Fruit fly (Drosophila melanogaster) whole organism, adult: Measurements from ENCODE around the gene Cht7.

Experiments
- CG11617 ChIP-seq: fragments of 200-800 bp; sonication (Bioruptor generic); optimal IDR thresholded peaks from 2 replicates; lab custom pipeline; 2017; ENCODE audit warnings: mild to moderate bottlenecking, missing biosample characterization, missing genetic modification reagents, missing genetic modification characterization
- CG12768 ChIP-seq: fragments of 200-800 bp; sonication (Bioruptor generic); optimal IDR thresholded peaks from 2 replicates; lab custom pipeline; 2017; ENCODE audit warnings: missing biosample characterization, missing genetic modification characterization, mild to moderate bottlenecking, moderate library complexity, missing genetic modification reagents
- CG14711 ChIP-seq: fragments of 200-800 bp; sonication (Bioruptor generic); optimal IDR thresholded peaks from 2 replicates; lab custom pipeline; 2018; ENCODE audit warnings: missing biosample characterization, mild to moderate bottlenecking, missing genetic modification characterization, moderate library complexity
- CG1620 ChIP-seq: fragments of 200-800 bp; sonication (Bioruptor generic); optimal IDR thresholded peaks from 2 replicates; lab custom pipeline; 2016; ENCODE audit warnings: missing biosample characterization, missing genetic modification characterization
- CG33017 ChIP-seq: fragments of 200-800 bp; sonication (Bioruptor generic); optimal IDR thresholded peaks from 2 replicates; lab custom pipeline; 2018; ENCODE audit warnings: missing biosample characterization, mild to moderate bottlenecking, missing genetic modification characterization, moderate library complexity
- CG5204 ChIP-seq: fragments of 200-800 bp; sonication (Bioruptor generic); optimal IDR thresholded peaks from 2 replicates; lab custom pipeline; 2016; ENCODE audit warnings: missing biosample characterization, missing genetic modification characterization
- CG7045 ChIP-seq: fragments of 200-800 bp; sonication (Bioruptor generic); optimal IDR thresholded peaks from 2 replicates; lab custom pipeline; 2017; ENCODE audit warnings: missing biosample characterization, mild to moderate bottlenecking, missing genetic modification characterization
- CG7101 ChIP-seq: fragments of 200-800 bp; sonication (Bioruptor generic); optimal IDR thresholded peaks from 2 replicates; lab custom pipeline; 2018; ENCODE audit warnings: missing biosample characterization, mild to moderate bottlenecking, missing genetic modification characterization, moderate library complexity
- Clk ChIP-seq: fragments of 200-800 bp; sonication (Bioruptor generic); optimal IDR thresholded peaks from 2 replicates; lab custom pipeline; 2017; ENCODE audit warnings: missing biosample characterization, missing genetic modification characterization
- Crg-1 ChIP-seq: fragments of 200-800 bp; sonication (Bioruptor generic); optimal IDR thresholded peaks from 2 replicates; lab custom pipeline; 2016; ENCODE audit warnings: missing biosample characterization, missing genetic modification characterization
- Hr96 ChIP-seq: fragments of 200-800 bp; sonication (Bioruptor generic); optimal IDR thresholded peaks from 2 replicates; lab custom pipeline; 2016; ENCODE audit warnings: missing biosample characterization, missing genetic modification characterization
- Mnt ChIP-seq: fragments of 200-800 bp; sonication (Bioruptor generic); optimal IDR thresholded peaks from 2 replicates; lab custom pipeline; 2016; ENCODE audit warnings: missing biosample characterization, mild to moderate bottlenecking, missing genetic modification characterization
- bab1 ChIP-seq: fragments of 200-800 bp; sonication (Bioruptor generic); optimal IDR thresholded peaks from 3 replicates; lab custom pipeline; 2019; ENCODE audit warnings: missing biosample characterization, mild to moderate bottlenecking, missing genetic modification characterization, moderate library complexity
- cic ChIP-seq: fragments of 200-800 bp; sonication (Bioruptor generic); optimal IDR thresholded peaks from 2 replicates; lab custom pipeline; 2017; ENCODE audit warnings: missing biosample characterization, mild to moderate bottlenecking, missing genetic modification characterization, moderate library complexity
- cnc ChIP-seq, 2 experiments: fragments of >200 bp; optimal IDR thresholded peaks; 2 replicates each; lab custom pipeline; 2017
- kay ChIP-seq: fragments of 200-800 bp; sonication (Bioruptor generic); peaks from one replicate; lab custom pipeline; 2016; ENCODE audit warnings: missing biosample characterization, missing genetic modification characterization, borderline replicate concordance
- ovo ChIP-seq: fragments of 200-800 bp; sonication (Bioruptor generic); optimal IDR thresholded peaks from 2 replicates; lab custom pipeline; 2016; ENCODE audit warnings: missing biosample characterization, missing genetic modification characterization
- pad ChIP-seq: fragments of 200-800 bp; sonication (Bioruptor generic); optimal IDR thresholded peaks from 3 replicates; lab custom pipeline; 2017; ENCODE audit warnings: missing biosample characterization, missing genetic modification characterization, mild to moderate bottlenecking, moderate library complexity, missing genetic modification reagents
- tj ChIP-seq: fragments of 200-800 bp; sonication (Bioruptor generic); optimal IDR thresholded peaks from 3 replicates; lab custom pipeline; 2017; ENCODE audit warnings: missing biosample characterization, mild to moderate bottlenecking, missing genetic modification characterization, moderate library complexity
- toe ChIP-seq: fragments of 200-800 bp; sonication (Bioruptor generic); optimal IDR thresholded peaks from 2 replicates; lab custom pipeline; 2016; ENCODE audit warnings: missing biosample characterization, missing genetic modification characterization

The Cht7 gene

dm6 chr3L:3143383-3143962, 36.7 kb upstream of the Cht7 start, which contains the start of the genes CG11537 and Alg2:
Gene CG11537 (minus strand): TSS chr3L:3143457.
Gene Alg2 (plus strand): TSS chr3L:3143808.
- TF ChIP-seq pad (GFP tag; lab: Kevin White, UChicago) (no peak), CG33017 (tag; lab: Kevin White, UChicago) (no peak), bab1 (GFP tag; lab: Kevin White, UChicago) (peak; percentile 55), CG12768 (peak; percentile 54), CG5204 (GFP tag; lab: Kevin White, UChicago) (no peak), CG14711 (peak; percentile 98), Mnt (peak; percentile 57), CG1620 (GFP tag; lab: Kevin White, UChicago) (peak; percentile 27), CG7101 (tag; lab: Kevin White, UChicago) (peak; percentile 12), toe (GFP tag; lab: Kevin White, UChicago) (no peak), cnc (optimal IDR thresholded peaks at IDR 0.05; lab: Kevin White, UChicago) (no peak), Hr96 (no peak), cic (no peak), Crg-1 (GFP tag; lab: Kevin White, UChicago) (no peak), Clk (no peak), ovo (GFP tag; lab: Kevin White, UChicago) (no peak), CG7045 (GFP tag; lab: Kevin White, UChicago) (peak; percentile 21), tj (GFP tag; lab: Kevin White, UChicago) (peak; percentile 59), CG11617 (peak; percentile 10), kay (GFP tag; lab: Kevin White, UChicago) (no peak)

dm6 chr3L:3142516-3143382, 36.0 kb upstream of the Cht7 start:
- TF ChIP-seq CG14711 (no peak), Mnt (peak; percentile 52), cnc (optimal IDR thresholded peaks at IDR 0.05; lab: Kevin White, UChicago) (peak in 1 of 2 experiments; percentile 8), CG1620 (GFP tag; lab: Kevin White, UChicago) (no peak), CG11617 (no peak), ovo (GFP tag; lab: Kevin White, UChicago) (peak; percentile 29), CG12768 (no peak)

- TF ChIP-seq Hr96 (no peak), cic (no peak), CG7045 (GFP tag; lab: Kevin White, UChicago) (no peak), kay (GFP tag; lab: Kevin White, UChicago) (no peak)
Measured at dm6 chr3L:3141411-3141810, 34.7 kb upstream of the Cht7 start.

- no peak for TF ChIP-seq kay (GFP tag; lab: Kevin White, UChicago)
- peak; percentile 8 for TF ChIP-seq tj (GFP tag; lab: Kevin White, UChicago)
- no peak for TF ChIP-seq bab1 (GFP tag; lab: Kevin White, UChicago)
- no peak for TF ChIP-seq CG14711
- peak; percentile 9 for TF ChIP-seq cic
- TF ChIP-seq Crg-1 (GFP tag; lab: Kevin White, UChicago) = no peak
- TF ChIP-seq CG5204 (GFP tag; lab: Kevin White, UChicago) = no peak
- TF ChIP-seq CG12768 = peak; percentile 16
- TF ChIP-seq cnc (optimal IDR thresholded peaks at IDR 0.05; lab: Kevin White, UChicago) = no peak
- no peak for TF ChIP-seq ovo (GFP tag; lab: Kevin White, UChicago)
Measured at dm6 chr3L:3134064-3134545, 27.3 kb upstream of the Cht7 start.

- TF ChIP-seq cic (no peak), toe (GFP tag; lab: Kevin White, UChicago) (peak; percentile 35), kay (GFP tag; lab: Kevin White, UChicago) (peak; percentile 42), Clk (no peak), Crg-1 (GFP tag; lab: Kevin White, UChicago) (peak; percentile 63), pad (GFP tag; lab: Kevin White, UChicago) (peak; percentile 46), CG7045 (GFP tag; lab: Kevin White, UChicago) (no peak), Hr96 (peak; percentile 12), bab1 (GFP tag; lab: Kevin White, UChicago) (peak; percentile 91), cnc (optimal IDR thresholded peaks at IDR 0.05; lab: Kevin White, UChicago) (no peak), CG11617 (peak; percentile 69), CG14711 (peak; percentile 41), tj (GFP tag; lab: Kevin White, UChicago) (no peak), Mnt (peak; percentile 73), CG5204 (GFP tag; lab: Kevin White, UChicago) (no peak), CG1620 (GFP tag; lab: Kevin White, UChicago) (peak; percentile 54), CG33017 (tag; lab: Kevin White, UChicago) (peak; percentile 38), ovo (GFP tag; lab: Kevin White, UChicago) (peak; percentile 82), CG7101 (tag; lab: Kevin White, UChicago) (peak; percentile 41), CG12768 (no peak)
Measured at dm6 chr3L:3127544-3127943, 20.8 kb upstream of the Cht7 start, which contains the start of gene promL. Gene promL (minus strand): TSS chr3L:3127724.

- TF ChIP-seq kay (GFP tag; lab: Kevin White, UChicago) (no peak), Clk (no peak), CG33017 (tag; lab: Kevin White, UChicago) (no peak), CG11617 (no peak), pad (GFP tag; lab: Kevin White, UChicago) (no peak), cic (no peak)
Measured at dm6 chr3L:3126478-3126877, 19.7 kb upstream of the Cht7 start.
